Fruit fly (Drosophila melanogaster) Kc167 (cell line): ENCODE data around the gene CG10681.

Experiments
- Myc ChIP-seq: fragments of >200 bp; optimal IDR thresholded peaks from 2 replicates; lab custom pipeline; 2017; ENCODE audit warnings: missing external identifiers
- Sin3A ChIP-seq: fragments of >200 bp; optimal IDR thresholded peaks from 2 replicates; lab custom pipeline; 2018; ENCODE audit warnings: missing external identifiers
- h ChIP-seq: fragments of >200 bp; optimal IDR thresholded peaks from 3 replicates; lab custom pipeline; 2018; ENCODE audit warnings: missing external identifiers
- insv ChIP-seq: fragments of >200 bp; optimal IDR thresholded peaks from 3 replicates; lab custom pipeline; 2018; ENCODE audit warnings: missing external identifiers
- psq ChIP-seq: fragments of >200 bp; optimal IDR thresholded peaks from 2 replicates; lab custom pipeline; 2017; ENCODE audit warnings: missing external identifiers
- ttk ChIP-seq: sonication (Bioruptor generic); optimal IDR thresholded peaks from 2 replicates; lab custom pipeline; 2017; ENCODE audit warnings: missing external identifiers

Gene CG10681

DNA sequence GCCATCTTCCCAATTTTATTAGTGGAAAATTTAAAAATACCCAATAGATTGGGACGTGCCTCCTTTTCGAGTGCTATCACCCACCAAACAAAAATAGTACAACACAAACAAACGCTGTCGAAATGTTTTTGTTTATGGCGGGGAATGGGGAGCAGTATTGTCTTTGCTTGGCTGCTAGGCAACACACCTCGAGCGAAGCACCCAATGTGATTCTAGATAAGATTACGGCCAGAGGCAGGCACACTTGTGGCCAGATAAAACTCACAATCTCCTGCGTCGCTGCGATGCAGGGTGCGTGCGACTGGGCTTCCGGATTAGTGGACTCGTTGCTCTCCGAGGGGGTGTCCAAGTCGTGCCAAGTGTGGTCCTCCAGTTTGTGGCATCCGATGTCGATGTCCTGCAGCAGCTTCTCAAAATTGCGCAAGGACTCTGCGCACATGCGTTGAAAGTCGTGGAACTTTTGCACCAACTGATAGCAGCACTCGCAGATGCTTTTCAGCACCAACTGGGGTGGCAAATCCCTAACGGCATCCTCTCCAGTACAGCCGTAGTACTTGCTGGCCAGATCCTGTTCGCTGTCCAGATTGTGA, 5.7 kb downstream of the CG10681 start:
- TF ChIP-seq Myc (lab: Kevin White, UChicago) (no peak), Sin3A (no peak), h (lab: Kevin White, UChicago) (no peak), psq (no peak), ttk (lab: Kevin White, UChicago) (no peak), insv (no peak)

DNA sequence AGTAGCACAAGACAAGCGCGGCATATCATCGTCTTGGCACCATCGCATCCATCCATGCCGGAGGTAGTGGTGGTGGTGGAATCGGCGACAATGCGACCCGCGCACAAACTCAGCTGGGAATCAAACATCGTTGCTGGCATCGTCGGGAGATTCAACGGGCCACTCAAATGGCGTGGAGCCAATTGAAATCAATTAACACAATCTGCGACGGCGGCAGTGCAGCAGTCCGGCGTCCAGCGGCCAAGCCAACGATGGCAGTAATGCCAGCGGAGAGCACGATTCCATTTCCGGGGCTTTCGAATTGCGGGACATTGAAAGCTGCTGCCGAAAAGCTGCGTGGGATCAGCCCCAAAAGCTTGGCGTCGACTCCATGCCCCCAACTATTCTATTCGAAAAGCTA, 6.3 kb downstream of the CG10681 start, which contains the start of gene CG10654:
CG10654 (minus strand) TSS at position 270 of the 400 bp plus-strand sequence.
- TF ChIP-seq Sin3A (no peak), ttk (lab: Kevin White, UChicago) (no peak), h (lab: Kevin White, UChicago) (no peak), psq (no peak), Myc (lab: Kevin White, UChicago) (no peak), insv (no peak)

DNA sequence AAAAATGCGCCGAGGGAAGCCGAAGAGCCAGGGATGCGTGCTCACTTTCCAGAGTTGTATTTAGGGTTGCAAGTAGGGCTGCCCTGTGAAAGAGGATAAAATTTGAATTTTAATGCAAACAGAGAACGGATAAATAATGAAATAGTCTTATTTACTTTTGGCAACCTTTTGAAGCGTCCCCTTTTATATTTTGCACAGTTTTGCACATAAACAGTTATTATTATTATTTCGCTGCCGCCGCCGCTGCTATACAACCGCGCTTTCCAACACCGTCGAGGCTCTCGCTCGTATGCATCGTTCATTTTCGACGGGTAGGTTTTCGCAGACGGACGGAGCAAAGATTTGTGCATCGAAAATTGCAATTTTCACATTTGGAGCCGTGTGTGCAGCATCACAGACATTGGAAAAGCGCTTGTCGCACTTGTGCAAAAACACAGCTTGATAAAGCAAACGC, 13.5 kb downstream of the CG10681 start, which contains the start of the genes sti and tral:
sti (minus strand) TSS at position 54 of the 454 bp plus-strand sequence.
tral (plus strand) TSS at position 298 of the 454 bp plus-strand sequence.
- TF ChIP-seq Myc (lab: Kevin White, UChicago) (no peak), h (lab: Kevin White, UChicago) (no peak), insv (no peak), Sin3A (no peak), ttk (lab: Kevin White, UChicago) (no peak), psq (no peak)

DNA sequence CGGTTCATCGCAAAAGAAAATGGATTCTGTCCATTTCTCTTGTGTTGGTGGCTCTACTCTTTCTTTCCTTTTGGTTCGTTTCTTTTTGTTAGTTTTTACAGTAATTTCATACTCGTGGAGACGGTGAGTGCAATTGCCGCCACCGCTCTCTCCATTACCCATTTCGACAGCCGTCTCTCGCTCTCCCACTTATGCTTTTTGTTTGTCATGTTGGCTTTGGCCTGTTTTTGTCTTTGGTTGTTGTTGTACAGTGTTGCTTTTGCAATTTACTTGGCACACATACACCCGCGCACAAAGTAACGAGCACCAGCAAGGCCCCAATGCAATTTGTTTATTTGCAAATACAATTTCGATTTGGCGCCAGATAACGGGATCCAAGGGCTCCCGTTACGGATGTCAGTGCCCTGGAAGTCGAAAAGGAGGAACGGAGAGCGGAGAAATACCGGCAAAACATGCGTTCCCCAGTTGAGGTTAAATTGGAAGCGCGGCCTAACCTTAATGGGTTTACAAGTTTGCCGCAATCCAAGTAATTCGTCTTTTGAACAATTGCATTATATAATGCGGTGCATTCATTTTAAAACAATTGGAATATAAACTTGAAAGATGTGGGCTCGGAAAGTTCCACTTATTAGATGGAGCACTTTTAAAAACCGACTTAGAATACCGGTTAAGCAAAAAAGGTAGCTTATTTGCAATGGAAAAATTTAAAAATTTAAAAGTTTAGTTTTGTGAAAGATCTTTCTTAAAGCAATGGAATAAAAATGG, 14.6 kb downstream of the CG10681 start:
- TF ChIP-seq psq (no peak), Sin3A (no peak), insv (no peak), h (lab: Kevin White, UChicago) (no peak), ttk (lab: Kevin White, UChicago) (no peak), Myc (lab: Kevin White, UChicago) (no peak)

DNA sequence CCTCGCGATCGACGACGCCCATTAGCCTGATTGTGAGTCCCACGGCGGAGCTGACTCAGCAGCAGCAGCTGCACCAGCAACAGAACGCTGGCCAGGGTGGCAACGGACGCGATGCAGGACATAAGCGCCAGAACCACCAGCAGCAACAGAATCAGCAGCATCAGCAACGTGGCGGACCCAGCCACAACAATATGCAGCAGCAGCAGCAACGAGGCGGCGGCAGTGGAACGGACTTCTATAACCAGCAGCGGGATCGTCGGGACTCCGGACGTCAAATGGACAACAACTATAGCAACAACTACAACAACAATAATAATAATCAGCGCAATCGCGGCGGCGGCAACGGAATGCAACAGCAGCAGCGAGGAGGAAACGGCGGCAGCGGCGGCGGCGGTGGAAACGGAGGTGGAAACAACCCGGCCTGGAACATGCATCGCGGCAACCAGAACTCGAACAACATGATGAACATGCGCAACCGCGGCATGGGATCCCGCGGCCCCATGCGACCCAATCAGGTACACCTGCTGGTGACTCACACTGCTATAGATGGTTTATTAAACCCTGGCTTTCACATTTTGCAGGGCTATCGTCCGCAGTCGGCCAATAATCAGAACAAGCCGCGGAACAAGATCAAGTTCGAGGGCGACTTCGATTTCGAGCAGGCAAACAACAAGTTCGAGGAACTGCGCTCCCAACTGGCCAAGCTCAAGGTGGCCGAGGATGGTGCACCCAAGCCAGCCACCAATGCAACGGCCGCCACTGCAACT, 16.3 kb downstream of the CG10681 start:
- no peak for TF ChIP-seq psq
- no peak for TF ChIP-seq ttk (lab: Kevin White, UChicago)
- TF ChIP-seq insv: no peak
- TF ChIP-seq h (lab: Kevin White, UChicago): no peak
- TF ChIP-seq Sin3A: no peak
- TF ChIP-seq Myc (lab: Kevin White, UChicago): no peak

DNA sequence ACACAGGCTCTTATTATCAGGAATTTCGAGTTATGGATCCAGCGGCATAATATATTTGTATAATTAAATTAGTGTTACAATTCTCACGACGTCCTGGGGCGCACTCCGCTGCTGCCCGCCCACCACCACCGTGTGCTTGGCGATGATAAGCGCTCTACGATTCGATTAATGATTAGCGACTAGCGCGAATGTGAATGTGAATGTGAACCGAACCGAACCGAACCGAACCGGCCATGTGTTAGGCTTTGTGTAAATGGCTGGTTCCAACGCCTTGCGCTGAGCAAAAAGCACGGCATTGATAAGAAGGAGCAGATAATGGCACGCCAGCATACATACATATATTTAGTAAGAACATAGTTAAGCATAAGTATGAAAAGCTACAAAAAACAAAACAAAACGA, 18.0 kb downstream of the CG10681 start:
- TF ChIP-seq ttk (lab: Kevin White, UChicago) (no peak), Myc (lab: Kevin White, UChicago) (no peak), insv (no peak), Sin3A (no peak), psq (no peak), h (lab: Kevin White, UChicago) (no peak)

DNA sequence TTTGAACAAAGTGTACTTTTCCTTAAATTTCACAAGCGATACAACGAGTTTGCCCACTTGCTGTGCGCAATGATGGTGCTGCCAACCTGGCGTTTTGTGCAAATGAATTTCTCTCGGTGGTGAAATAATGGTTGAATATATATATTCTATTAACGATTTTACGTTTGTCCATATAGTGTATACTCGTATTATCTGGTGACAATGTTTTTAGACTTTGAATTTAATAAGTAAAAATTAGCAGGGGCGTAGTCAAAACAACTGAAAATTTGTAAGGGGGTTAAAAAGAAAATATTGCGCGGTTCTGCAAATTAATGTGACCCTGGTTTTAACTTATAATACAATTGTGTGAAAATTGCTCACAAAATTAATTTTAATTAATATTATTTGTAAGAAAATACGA, 22.6 kb downstream of the CG10681 start, which contains the start of the genes ver and Gcn5:
ver (plus strand) TSS at position 47 of the 400 bp plus-strand sequence.
Gcn5 (minus strand) TSS at position 74 of the 400 bp plus-strand sequence.
- no peak for TF ChIP-seq Sin3A
- no peak for TF ChIP-seq insv
- no peak for TF ChIP-seq psq
- TF ChIP-seq ttk (lab: Kevin White, UChicago): no peak

DNA sequence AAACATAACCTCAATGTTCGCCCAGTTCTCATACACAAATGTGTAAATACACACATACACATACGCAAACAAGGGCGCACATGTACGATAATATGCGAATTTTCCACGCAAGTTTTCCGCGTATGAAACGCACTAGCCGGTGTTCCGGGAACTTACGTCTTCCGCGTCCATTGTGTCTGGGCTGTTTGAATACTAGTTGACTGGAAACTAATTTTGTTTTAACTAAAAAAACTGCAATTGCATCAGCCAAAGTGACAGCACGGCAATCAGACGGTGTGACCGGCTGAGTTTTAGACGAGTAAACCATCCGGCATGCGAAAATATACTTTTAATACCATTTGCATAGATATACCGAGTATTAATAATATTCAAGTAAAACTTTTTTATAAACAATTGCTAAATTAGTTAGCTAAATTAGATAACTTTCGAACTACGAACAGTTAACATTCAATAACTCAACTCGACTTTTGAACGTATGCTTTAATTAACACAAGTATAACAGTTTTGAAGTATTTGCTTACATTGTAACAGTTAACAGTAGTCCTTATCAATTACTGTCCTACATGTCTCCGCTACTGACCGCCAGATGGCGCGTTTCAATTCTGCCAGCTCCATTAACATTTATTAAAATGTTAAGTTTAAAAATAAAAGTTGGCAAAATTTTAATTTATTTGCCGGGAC, 25.3 kb downstream of the CG10681 start, which contains the start of gene eIF2beta:
eIF2beta (minus strand) TSS at position 299 of the 681 bp plus-strand sequence.
- TF ChIP-seq insv (no peak), Sin3A (no peak), Myc (lab: Kevin White, UChicago) (no peak), h (lab: Kevin White, UChicago) (no peak), psq (no peak), ttk (lab: Kevin White, UChicago) (no peak)

DNA sequence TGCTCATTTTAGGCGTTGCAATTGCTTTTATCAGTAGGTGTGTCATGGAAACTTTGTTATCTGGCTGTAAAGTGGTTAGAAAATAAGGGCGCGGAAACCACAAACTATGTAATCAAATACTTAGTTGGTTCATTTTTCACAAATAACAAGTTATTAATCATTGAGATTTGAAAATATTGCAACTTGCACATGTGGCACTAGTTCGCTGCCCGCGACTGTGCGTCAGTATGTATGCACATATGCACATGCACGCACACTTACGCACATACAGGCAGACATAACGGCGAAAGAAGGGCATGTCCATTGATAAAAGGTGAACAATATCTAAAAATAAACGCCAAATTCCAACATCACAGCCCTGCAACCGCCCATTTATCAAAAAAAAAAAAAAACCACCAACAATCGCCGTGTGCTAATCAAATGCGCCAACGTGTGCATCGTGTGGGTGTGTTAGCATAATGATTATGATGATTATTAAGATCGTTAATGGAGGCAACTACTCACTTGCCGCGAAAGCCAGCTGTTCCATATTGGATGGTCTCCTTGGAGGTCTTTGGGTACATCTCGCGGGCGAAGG, 28.2 kb downstream of the CG10681 start:
- TF ChIP-seq psq (no peak), Sin3A (no peak), ttk (lab: Kevin White, UChicago) (no peak), insv (no peak), Myc (lab: Kevin White, UChicago) (no peak), h (lab: Kevin White, UChicago) (no peak)

DNA sequence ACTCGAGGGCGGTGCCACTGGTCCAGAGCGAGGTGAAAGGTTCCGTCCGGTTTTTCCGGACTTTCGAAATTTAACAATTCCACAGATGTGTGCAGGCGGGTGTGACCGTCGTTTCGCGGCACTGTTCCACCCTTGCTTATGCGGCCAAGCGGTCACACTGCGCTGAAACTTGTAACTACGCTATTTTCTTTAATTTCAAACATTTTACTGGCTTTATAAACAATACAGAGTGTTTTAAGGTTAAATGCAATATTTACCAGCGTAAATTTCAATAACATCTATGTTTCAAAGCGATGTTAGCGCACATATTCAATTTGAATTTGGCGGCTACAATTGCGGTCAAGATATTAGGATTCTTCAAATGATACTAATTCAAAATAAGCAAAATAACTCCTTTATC, 28.7 kb downstream of the CG10681 start, which contains the start of gene nst:
nst (minus strand) TSS at position 128 of the 400 bp plus-strand sequence.
- TF ChIP-seq h (lab: Kevin White, UChicago) (no peak), Sin3A (no peak), Myc (lab: Kevin White, UChicago) (no peak), insv (no peak), ttk (lab: Kevin White, UChicago) (no peak), psq (no peak)

DNA sequence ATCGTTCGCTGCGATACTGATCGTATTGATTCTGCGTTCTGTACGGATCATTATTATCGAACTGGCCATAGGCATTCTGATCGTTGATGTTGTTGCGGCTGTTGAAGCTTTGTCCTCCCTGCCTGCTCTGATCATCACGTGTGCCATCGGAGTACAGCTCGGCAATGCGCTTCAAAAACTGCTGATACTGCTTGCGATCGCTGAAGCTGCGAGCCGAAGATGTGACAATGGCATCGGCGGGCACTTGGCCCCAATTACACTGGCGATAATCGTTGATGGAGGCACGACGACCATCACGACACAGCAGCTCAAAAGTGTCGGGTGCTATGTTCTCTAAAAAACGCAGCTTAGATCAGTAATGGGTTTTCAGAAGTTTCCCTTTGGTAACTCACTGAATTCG, 30.9 kb downstream of the CG10681 start:
- no peak for TF ChIP-seq ttk (lab: Kevin White, UChicago)
- no peak for TF ChIP-seq insv
- no peak for TF ChIP-seq Myc (lab: Kevin White, UChicago)
- no peak for TF ChIP-seq psq
- no peak for TF ChIP-seq h (lab: Kevin White, UChicago)
- TF ChIP-seq Sin3A: no peak
